Worm (Caenorhabditis elegans): ENCODE results near the gene srx-115.

srx-115 gene

DNA sequence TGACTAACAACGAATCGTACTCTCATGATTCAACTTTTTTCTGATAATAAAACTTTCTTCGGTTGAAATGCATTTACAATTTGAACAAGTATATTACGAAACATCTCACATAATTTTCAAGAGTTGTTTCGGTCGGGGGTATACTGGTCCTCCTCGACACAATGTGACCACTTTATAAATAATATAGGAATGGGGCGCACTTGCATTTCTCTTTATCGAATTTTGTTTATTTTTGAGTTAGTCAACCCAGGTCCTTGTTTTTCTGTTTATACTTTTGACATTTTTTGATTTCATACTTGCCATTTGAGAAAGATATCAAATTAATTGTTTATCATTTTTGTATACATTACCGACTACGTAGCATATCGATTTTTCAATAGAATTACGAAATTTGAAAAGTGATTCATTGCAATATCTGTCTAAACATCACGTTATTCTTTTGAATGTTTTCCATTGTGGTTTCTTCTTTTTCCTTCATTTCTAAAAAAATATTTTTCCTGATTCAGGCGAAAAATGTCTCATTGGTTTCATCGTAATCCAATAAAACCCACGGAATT, 2.2 kb downstream of the srx-115 start, which contains the start of gene B0507.2 (continued):
- TF ChIP-seq ceh-58 (GFP tag; IDR thresholded peaks at IDR 0.05): no peak
- no peak for TF ChIP-seq athp-1 (tag; optimal IDR thresholded peaks at IDR 0.05)
- no peak for TF ChIP-seq ztf-28 (GFP tag; IDR thresholded peaks at IDR 0.05)
- no peak for TF ChIP-seq cebp-1 (GFP tag; IDR thresholded peaks at IDR 0.05)
- peak; percentile 76 for TF ChIP-seq cebp-1 (tag; optimal IDR thresholded peaks at IDR 0.05)
- TF ChIP-seq hmg-20 (GFP tag; IDR thresholded peaks at IDR 0.05): no peak
- peak; percentile 53 for TF ChIP-seq ceh-27 (GFP tag; optimal IDR thresholded peaks at IDR 0.05)
- no peak for TF ChIP-seq F22D6.2 (tag; optimal IDR thresholded peaks at IDR 0.05)

ce11 chrV:8776270-8776669, 4.6 kb downstream of the srx-115 start, which contains the start of gene B0507.1:
Gene B0507.1, plus strand, starts transcription at chrV:8776570.
- no peak for TF ChIP-seq Y56A3A.18 (GFP tag; IDR thresholded peaks at IDR 0.05)
- TF ChIP-seq hsf-1 (GFP tag; IDR thresholded peaks at IDR 0.05): no peak
- no peak for TF ChIP-seq K11D2.4 (GFP tag; IDR thresholded peaks at IDR 0.05)
- no peak for TF ChIP-seq snpc-1.1 (tag; optimal IDR thresholded peaks at IDR 0.05; ENCODE audit: insufficient read depth)
- no peak for TF ChIP-seq lsy-27 (tag; optimal IDR thresholded peaks at IDR 0.05; ENCODE audit: borderline replicate concordance, insufficient read depth)
- no peak for TF ChIP-seq repo-1 (tag; optimal IDR thresholded peaks at IDR 0.05)

DNA sequence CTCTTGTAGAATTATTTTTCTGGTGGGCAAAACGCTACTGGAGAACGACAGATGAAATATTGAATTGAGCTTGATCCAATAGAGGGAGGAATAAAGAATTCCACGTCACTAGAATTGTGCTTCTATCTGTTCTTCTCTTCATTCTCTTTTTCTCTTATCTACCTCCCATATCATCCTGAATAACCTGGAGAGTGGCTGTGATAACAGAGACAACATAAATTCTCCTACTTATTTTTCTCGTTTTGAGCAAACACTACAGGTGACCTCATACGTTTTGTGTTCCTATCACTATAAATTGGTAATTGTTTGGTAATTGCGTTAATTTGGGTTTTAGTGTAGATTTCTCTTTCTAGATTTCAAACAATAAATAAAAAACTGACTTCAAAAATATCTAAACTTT, 9.5 kb downstream of the srx-115 start:
- no peak for TF ChIP-seq hlh-26 (GFP tag; conservative IDR thresholded peaks at IDR 0.05)
- no peak for TF ChIP-seq lin-40 (tag; optimal IDR thresholded peaks at IDR 0.05)
- TF ChIP-seq rpc-1 (optimal IDR thresholded peaks at IDR 0.05): no peak
- no peak for TF ChIP-seq rpc-1 (tag; optimal IDR thresholded peaks at IDR 0.05)
- no peak for TF ChIP-seq attf-5 (GFP tag; optimal IDR thresholded peaks at IDR 0.05)
- no peak for TF ChIP-seq lsl-1 (GFP tag; optimal IDR thresholded peaks at IDR 0.05)
- no peak for TF ChIP-seq Y67H2A.10 (GFP tag; conservative IDR thresholded peaks at IDR 0.05)
- TF ChIP-seq C17E4.6 (GFP tag; IDR thresholded peaks at IDR 0.05): no peak
- peak; percentile 33 for TF ChIP-seq nhr-80 (tag; optimal IDR thresholded peaks at IDR 0.05)

DNA sequence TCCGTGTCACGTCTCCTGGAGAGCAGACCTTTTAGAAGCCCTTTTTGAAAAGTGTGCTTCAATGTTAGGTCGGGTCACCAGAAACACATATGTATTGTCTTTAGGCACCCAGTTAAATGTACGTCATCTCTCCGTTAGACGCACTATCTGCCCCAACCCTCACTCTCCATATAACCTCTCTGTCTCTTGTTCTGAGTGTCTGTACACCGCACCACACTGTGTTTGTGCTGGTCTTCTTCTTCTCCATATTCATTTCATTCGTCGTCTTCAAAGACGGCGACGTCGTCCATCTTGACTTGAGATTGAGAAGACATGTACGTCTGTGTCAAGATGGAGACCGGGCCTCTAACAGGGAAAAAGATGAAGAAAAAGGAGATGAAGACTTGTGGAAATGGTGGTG, 10.4 kb downstream of the srx-115 start:
- no peak for TF ChIP-seq nhr-90 (tag; optimal IDR thresholded peaks at IDR 0.05)
- TF ChIP-seq ceh-27 (GFP tag; optimal IDR thresholded peaks at IDR 0.05): peak; percentile 8

DNA sequence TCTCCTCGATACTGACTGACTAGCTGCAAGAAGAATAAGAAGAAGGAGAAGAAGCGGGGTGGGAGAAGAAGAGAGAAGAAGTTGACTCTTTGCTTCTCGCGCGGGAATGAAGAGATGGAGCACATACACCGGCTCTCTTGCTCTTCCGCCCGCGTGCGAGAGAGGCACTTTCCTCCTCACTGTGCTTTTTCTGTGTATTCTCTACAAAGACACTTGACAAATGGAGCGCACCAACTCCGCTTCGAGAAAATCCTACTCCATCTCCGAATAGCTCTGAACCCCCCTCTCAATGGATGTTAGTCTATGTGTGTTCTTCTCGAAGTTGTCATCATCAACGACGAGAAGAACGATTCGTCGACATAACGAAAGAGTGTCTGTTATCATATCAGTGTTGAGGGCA, 12.8 kb downstream of the srx-115 start:
- no peak for TF ChIP-seq B0261.1 (tag; optimal IDR thresholded peaks at IDR 0.05)
- no peak for TF ChIP-seq let-607 (tag; optimal IDR thresholded peaks at IDR 0.05)
- TF ChIP-seq ztf-6 (GFP tag; IDR thresholded peaks at IDR 0.05): no peak
- no peak for TF ChIP-seq attf-6 (GFP tag; IDR thresholded peaks at IDR 0.05)
- no peak for TF ChIP-seq ceh-40 (GFP tag; IDR thresholded peaks at IDR 0.05)
- no peak for TF ChIP-seq B0336.3 (GFP tag; IDR thresholded peaks at IDR 0.05)
- no peak for TF ChIP-seq K12H6.12 (tag; optimal IDR thresholded peaks at IDR 0.05)
- no peak for TF ChIP-seq snpc-4 (GFP tag; optimal IDR thresholded peaks at IDR 0.05)
- no peak for TF ChIP-seq snpc-4 (tag; optimal IDR thresholded peaks at IDR 0.05)
- TF ChIP-seq B0035.1 (tag; optimal IDR thresholded peaks at IDR 0.05): no peak
- no peak for TF ChIP-seq lsy-27 (tag; optimal IDR thresholded peaks at IDR 0.05; ENCODE audit: borderline replicate concordance, insufficient read depth)
- no peak for TF ChIP-seq sdz-38 (tag; optimal IDR thresholded peaks at IDR 0.05)
- no peak for TF ChIP-seq rpc-1 (optimal IDR thresholded peaks at IDR 0.05)
- no peak for TF ChIP-seq rpc-1 (tag; optimal IDR thresholded peaks at IDR 0.05)
- no peak for TF ChIP-seq F33H1.4 (GFP tag; IDR thresholded peaks at IDR 0.05)
- no peak for TF ChIP-seq lir-1 (GFP tag; conservative IDR thresholded peaks at IDR 0.05)
- peak; percentile 73 for TF ChIP-seq zfh-2 (GFP tag; conservative IDR thresholded peaks at IDR 0.05)
- peak; percentile 11 for TF ChIP-seq nhr-80 (tag; optimal IDR thresholded peaks at IDR 0.05)

Measured in whole organism, young adult.